Fruit fly (Drosophila melanogaster) whole organism, prepupa: ENCODE results near the gene brn.

Experiments used
- CG32006 ChIP-seq: fragments of 200-800 bp; sonication (Bioruptor generic); optimal IDR thresholded peaks from 3 replicates; lab custom pipeline; 2017; ENCODE audit warnings: missing biosample characterization, mild to moderate bottlenecking, missing genetic modification characterization
- CG3919 ChIP-seq: fragments of 200-800 bp; sonication (Bioruptor generic); optimal IDR thresholded peaks from 3 replicates; lab custom pipeline; 2016; ENCODE audit warnings: missing biosample characterization, missing genetic modification characterization
- CG9139 ChIP-seq: fragments of 200-800 bp; sonication (Bioruptor generic); optimal IDR thresholded peaks from 3 replicates; lab custom pipeline; 2017; ENCODE audit warnings: missing biosample characterization, mild to moderate bottlenecking, missing genetic modification characterization
- esn ChIP-seq: fragments of 200-800 bp; sonication (Bioruptor generic); optimal IDR thresholded peaks from 2 replicates; lab custom pipeline; 2016; ENCODE audit warnings: missing biosample characterization, mild to moderate bottlenecking, missing genetic modification characterization, moderate library complexity
- salr ChIP-seq, 2 experiments: fragments of 200-800 bp; sonication (Bioruptor generic); optimal IDR thresholded peaks; 3 replicates each; lab custom pipeline; 2016 to 2018; ENCODE audit warnings: missing biosample characterization in 2 of 2, missing genetic modification characterization in 2 of 2, mild to moderate bottlenecking in 1 of 2
- svp ChIP-seq: fragments of 200-800 bp; sonication (Bioruptor generic); peaks from one replicate; lab custom pipeline; 2016; ENCODE audit warnings: missing biosample characterization, missing genetic modification characterization

DNA sequence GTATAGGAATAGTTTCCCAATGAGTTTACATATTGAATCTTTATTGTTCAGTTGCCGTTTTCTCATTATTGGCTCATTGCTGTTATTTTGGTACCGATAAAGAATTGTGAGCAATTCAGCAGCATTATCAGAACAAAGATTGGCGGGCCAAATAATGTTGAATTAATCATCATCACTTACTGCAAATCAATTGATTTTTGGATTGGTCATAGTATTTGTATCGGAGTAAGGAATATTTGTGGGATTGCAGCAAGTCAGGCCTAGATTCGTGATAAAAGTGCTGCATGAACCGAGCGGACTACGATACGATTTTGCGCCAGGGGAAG lies 3.9 kb downstream of the brn start:
- TF ChIP-seq salr (GFP tag; optimal IDR thresholded peaks at IDR 0.05; lab: Kevin White, UChicago) (peak in 1 of 2 experiments; percentile 32), esn (GFP tag; lab: Kevin White, UChicago) (no peak), svp (GFP tag; lab: Kevin White, UChicago) (no peak), CG9139 (no peak), CG32006 (peak; percentile 82), CG3919 (GFP tag; lab: Kevin White, UChicago) (peak; percentile 3)
